Worm (Caenorhabditis elegans): ENCODE measurements around the gene Y53F4B.36.

ce11 chrII:15226805-15227204 lies 51.1 kb downstream of the Y53F4B.36 start:
- TF ChIP-seq F13C5.2 (tag; optimal IDR thresholded peaks at IDR 0.05) (no peak), ceh-13 (GFP tag; optimal IDR thresholded peaks at IDR 0.05) (no peak), hmg-4 (GFP tag; optimal IDR thresholded peaks at IDR 0.05) (no peak)
